Worm (Caenorhabditis elegans) whole organism, midembryonic: Measurements from ENCODE around the gene T13G4.7.

Source experiments
- T22C8.4 ChIP-seq: fragments of 200-800 bp; sonication (Bioruptor generic); IDR thresholded peaks from 2 replicates; pipeline ENCODE4 v1.3.6; 2022; ENCODE audit warnings: missing genetic modification characterization, missing compliant biosample characterization
- cog-1 ChIP-seq: sonication (generic microtip); optimal IDR thresholded peaks from 2 replicates; lab custom pipeline; 2016; ENCODE audit warnings: missing genetic modification characterization, missing compliant biosample characterization
- flt-1 ChIP-seq: fragments of 200-800 bp; sonication (Bioruptor generic); IDR thresholded peaks from 2 replicates; pipeline ENCODE4 v1.3.6; 2022; ENCODE audit warnings: missing genetic modification characterization, missing compliant biosample characterization
- med-1 ChIP-seq: sonication (generic microtip); optimal IDR thresholded peaks from 2 replicates; lab custom pipeline; 2017; ENCODE audit warnings: missing genetic modification characterization, mild to moderate bottlenecking, missing compliant biosample characterization, antibody characterized with exemption, missing genetic modification reagents; ENCODE audit not compliant: insufficient read depth
- ztf-23 ChIP-seq: fragments of 200-800 bp; sonication (Bioruptor generic); IDR thresholded peaks from 2 replicates; pipeline ENCODE4 v1.3.6; 2022; ENCODE audit warnings: missing genetic modification reagents, missing genetic modification characterization, missing compliant biosample characterization
- ztf-29 ChIP-seq: fragments of 200-800 bp; sonication (Bioruptor generic); IDR thresholded peaks from 2 replicates; pipeline ENCODE4 v1.3.6; 2022; ENCODE audit warnings: missing genetic modification reagents, missing genetic modification characterization, missing compliant biosample characterization

DNA sequence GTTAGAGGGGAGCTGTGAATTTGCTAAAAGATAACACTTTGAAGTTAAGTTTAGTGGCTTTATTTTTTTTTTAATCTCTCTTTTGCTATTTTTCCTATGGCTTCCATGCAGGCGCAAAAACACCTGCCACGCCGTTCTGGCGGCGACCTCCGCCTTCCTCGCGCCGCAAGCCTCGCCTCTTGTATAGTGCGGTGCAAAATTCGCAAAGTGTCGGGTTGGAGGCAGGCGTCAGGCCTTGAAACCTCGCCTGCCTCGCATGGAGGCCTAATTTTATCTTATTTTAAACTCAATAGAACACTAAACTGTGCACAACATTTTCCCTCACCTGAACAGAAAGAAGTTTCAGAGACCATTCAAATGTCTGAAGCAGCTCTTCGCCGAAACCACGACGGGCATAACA is 33.9 kb downstream of the T13G4.7 start:
- TF ChIP-seq flt-1 (GFP tag; lab: Robert Waterston, UW) (no peak), T22C8.4 (no peak), ztf-23 (no peak), med-1 (GFP tag; lab: Kevin White, UChicago) (no peak), cog-1 (tag; lab: Kevin White, UChicago) (no peak), ztf-29 (no peak)
